Fruit fly (Drosophila melanogaster): Measurements from ENCODE around the gene MSAmiP.

The MSAmiP gene

DNA sequence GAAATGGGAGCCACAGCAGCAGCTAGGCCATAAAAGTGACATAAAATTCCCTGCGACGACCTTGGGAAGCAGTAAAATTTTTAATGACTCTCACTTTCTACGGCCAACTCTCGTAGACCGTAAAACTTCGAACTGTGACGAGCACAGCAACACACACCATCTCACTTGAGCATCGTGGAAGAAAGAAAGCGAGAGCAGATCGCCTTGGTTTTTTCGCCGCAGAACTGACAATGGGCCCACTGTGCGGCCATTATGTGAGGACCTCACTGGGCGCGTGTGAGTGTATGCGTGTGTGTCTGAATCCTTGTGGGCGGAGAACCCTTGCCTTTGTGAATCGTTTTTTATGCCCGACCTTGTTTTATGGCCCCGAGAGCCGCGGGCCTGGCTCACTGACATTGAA is 17.7 kb downstream of the MSAmiP start:
- TF ChIP-seq CG8478 (optimal IDR thresholded peaks at IDR 0.05) (no peak), usp (GFP tag; optimal IDR thresholded peaks at IDR 0.05) (no peak), pan (optimal IDR thresholded peaks at IDR 0.05) (no peak), EcR (GFP tag; optimal IDR thresholded peaks at IDR 0.05) (no peak), psq (optimal IDR thresholded peaks at IDR 0.05) (no peak), Dll (optimal IDR thresholded peaks at IDR 0.05) (no peak)

DNA sequence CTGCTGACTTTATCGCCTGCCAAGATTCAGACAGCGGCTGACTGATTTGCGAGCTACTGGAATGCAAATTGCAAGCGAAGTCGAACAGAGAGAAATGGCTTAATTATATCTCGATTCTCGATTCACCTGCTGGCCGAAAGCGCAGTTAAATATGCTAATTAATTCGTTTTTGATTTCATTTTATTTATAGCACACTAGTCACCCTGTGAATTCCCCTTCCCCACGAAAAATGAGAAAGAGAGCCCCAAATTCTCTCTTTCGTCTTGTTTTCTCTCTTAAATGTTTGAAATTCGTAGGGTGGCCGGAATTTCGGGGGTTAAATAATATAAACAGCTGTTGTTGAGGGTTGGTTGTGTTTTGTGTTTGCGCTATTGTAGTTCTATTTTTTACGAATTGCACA is 19.4 kb downstream of the MSAmiP start:
- TF ChIP-seq EcR (GFP tag; optimal IDR thresholded peaks at IDR 0.05) = no peak
- TF ChIP-seq CG8478 (optimal IDR thresholded peaks at IDR 0.05) = no peak
- no peak for TF ChIP-seq usp (GFP tag; optimal IDR thresholded peaks at IDR 0.05)
- TF ChIP-seq Dll (optimal IDR thresholded peaks at IDR 0.05) = no peak
- no peak for TF ChIP-seq pan (optimal IDR thresholded peaks at IDR 0.05)
- TF ChIP-seq psq (optimal IDR thresholded peaks at IDR 0.05) = no peak

DNA sequence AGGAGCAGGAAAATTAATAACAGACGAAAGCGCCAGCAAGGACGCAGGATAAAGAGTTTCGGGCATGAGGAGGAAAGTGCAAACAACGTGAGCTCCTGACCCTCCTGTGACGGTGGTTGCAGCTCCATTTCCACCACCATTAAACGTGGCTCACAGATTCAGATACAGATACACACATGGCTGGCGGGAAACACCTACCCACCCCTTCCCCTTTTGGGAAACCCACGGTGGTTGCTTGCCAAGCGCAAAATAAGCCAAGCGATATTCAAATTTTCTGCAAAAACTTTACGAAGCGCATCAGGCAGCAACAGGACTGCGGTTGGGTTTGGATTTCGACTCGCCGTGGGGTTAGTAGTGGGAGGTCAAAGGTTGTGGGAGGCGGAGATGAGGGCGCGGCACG is 20.6 kb downstream of the MSAmiP start:
- TF ChIP-seq pan (optimal IDR thresholded peaks at IDR 0.05) = no peak
- TF ChIP-seq Dll (optimal IDR thresholded peaks at IDR 0.05) = no peak
- TF ChIP-seq psq (optimal IDR thresholded peaks at IDR 0.05) = no peak
- TF ChIP-seq CG8478 (optimal IDR thresholded peaks at IDR 0.05) = no peak
- TF ChIP-seq usp (GFP tag; optimal IDR thresholded peaks at IDR 0.05) = no peak
- no peak for TF ChIP-seq EcR (GFP tag; optimal IDR thresholded peaks at IDR 0.05)

DNA sequence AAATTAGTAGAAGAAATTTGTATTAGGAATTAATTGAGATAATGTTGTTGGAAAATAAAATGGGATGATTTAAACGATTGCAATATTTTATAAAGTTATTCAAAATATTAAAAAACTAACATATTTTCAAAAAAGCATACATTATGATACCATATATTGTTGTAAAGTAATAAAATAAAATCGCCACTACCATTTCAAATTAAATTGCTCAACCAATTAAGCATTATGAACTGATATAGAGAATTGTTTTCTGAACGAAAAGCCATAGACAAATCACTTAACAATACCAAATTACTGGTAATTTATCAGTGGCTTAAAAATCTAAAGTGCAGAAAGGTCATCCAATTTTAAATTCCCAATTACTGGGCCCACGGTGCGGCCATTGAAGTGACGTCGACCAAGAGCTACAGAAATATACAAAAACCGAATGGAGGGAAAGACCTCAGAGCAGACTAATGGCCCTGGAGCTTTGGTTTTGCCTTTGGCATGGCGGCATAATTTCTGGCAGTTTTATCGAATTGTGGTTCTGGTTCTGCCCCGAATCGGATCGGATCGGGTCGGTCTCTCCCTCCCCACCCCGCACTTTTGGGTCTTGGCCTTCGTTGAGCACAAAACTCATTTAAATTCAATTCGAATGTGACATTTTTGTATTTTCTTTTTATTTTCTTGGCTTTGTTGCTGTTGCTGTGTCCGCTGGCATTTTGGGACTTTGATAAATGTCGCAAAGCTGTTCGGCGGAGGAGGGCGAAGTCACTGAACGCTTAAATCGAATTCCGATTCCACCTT is 22.9 kb downstream of the MSAmiP start:
- TF ChIP-seq usp (GFP tag; optimal IDR thresholded peaks at IDR 0.05) (no peak), pan (optimal IDR thresholded peaks at IDR 0.05) (no peak), Dll (optimal IDR thresholded peaks at IDR 0.05) (no peak), CG8478 (optimal IDR thresholded peaks at IDR 0.05) (no peak), psq (optimal IDR thresholded peaks at IDR 0.05) (no peak), EcR (GFP tag; optimal IDR thresholded peaks at IDR 0.05) (no peak)

DNA sequence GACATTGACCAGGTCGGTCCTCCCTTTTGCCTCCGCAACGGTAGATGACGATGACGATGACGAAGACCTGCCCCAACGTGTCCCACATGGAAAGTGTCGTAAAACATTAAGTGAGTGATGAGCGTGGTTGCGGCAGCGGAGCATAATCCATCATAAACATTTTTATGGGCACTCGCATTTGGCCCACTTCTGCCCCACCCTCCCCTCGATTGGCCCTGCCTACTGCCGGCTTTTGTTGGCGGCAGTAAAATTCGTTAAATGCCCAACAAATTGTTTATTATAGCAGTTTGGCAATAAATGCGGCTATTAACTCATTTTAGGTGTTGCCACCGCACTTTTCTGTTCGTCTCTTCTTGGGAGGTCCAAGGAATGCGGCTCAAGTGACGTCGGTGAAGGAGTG is 24.8 kb downstream of the MSAmiP start:
- TF ChIP-seq usp (GFP tag; optimal IDR thresholded peaks at IDR 0.05) (no peak), psq (optimal IDR thresholded peaks at IDR 0.05) (no peak), pan (optimal IDR thresholded peaks at IDR 0.05) (no peak), Dll (optimal IDR thresholded peaks at IDR 0.05) (no peak), CG8478 (optimal IDR thresholded peaks at IDR 0.05) (no peak), EcR (GFP tag; optimal IDR thresholded peaks at IDR 0.05) (no peak)

DNA sequence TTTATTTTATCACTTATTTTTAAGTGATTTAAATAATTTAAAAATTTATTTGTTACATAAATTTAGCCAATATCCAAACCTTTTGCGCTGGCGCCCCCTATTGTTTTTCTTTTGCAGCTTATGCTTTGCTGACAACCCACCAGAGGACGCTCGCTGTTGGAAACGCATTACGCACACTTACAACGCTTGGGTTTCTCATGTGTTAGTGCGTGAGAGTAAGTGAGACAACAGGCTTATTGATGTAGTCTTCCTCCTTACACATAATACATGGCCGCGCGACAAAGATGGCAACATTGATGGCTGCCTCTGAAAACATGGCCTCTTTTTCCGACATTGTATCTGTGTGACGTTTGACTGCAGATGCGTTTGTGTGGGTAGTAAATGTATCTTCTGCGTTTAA is 26.8 kb downstream of the MSAmiP start:
- TF ChIP-seq EcR (GFP tag; optimal IDR thresholded peaks at IDR 0.05) = no peak
- no peak for TF ChIP-seq usp (GFP tag; optimal IDR thresholded peaks at IDR 0.05)
- TF ChIP-seq CG8478 (optimal IDR thresholded peaks at IDR 0.05) = peak; percentile 77

DNA sequence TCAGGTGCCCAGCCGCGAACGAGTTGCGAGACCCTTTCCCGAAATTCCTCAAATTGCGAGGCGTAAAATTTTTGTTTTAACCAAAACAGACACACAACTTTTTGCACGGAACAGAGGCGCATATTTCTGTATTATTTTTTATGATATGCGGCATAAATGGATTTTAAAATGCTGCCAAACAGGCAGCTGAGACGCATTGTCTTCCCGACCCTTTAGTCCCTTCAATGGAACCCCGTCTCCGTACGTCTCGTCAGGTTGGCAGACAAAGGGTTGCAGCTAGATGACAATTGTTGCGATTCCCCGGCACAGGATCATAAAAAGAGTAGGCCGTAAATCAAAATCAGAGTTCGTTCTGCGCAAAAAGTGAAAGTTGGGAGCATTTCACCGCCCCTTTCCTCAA is 31.1 kb downstream of the MSAmiP start:
- TF ChIP-seq EcR (GFP tag; optimal IDR thresholded peaks at IDR 0.05) = no peak
- TF ChIP-seq Dll (optimal IDR thresholded peaks at IDR 0.05) = no peak
- no peak for TF ChIP-seq usp (GFP tag; optimal IDR thresholded peaks at IDR 0.05)
- no peak for TF ChIP-seq CG8478 (optimal IDR thresholded peaks at IDR 0.05)
- no peak for TF ChIP-seq psq (optimal IDR thresholded peaks at IDR 0.05)
- TF ChIP-seq pan (optimal IDR thresholded peaks at IDR 0.05) = no peak

DNA sequence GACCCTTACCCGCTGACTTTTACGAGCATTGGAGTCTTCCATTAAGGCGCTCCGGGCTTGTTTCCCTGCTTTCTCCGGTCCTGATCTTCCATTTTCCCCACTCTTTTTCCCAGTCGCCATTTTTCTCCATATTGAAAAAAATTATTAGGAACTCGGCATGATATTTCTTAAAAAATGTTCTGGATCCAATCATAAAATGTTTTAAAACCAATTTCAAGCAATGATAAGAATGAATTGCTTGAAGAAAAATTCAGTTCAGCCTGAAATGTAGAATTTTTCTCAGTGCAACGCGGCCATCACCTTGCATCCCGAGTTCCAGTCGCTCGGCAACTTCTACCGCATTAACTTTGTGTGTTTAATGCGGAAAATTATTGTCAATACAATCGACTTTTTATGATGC is 34.9 kb downstream of the MSAmiP start:
- TF ChIP-seq Dll (optimal IDR thresholded peaks at IDR 0.05) = no peak
- TF ChIP-seq EcR (GFP tag; optimal IDR thresholded peaks at IDR 0.05) = no peak
- no peak for TF ChIP-seq usp (GFP tag; optimal IDR thresholded peaks at IDR 0.05)

DNA sequence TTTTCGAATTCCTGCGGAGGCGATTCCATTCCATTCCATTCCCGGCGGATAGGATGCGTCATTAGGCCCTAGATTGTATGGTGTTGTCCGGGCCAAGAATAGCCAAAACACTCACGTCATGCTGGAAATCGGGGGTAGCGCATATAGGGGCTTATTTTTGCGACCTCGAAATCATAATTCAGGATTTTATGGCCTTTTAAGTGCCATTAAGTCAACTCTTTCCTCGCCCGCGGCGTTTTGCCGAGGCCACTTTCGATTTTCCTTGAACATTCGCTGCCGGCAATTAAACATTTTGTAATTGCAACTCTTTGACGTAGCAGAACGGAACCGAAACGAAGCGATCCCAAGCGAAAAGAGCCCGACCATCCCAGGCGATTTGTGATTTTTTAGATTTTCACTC is 36.4 kb downstream of the MSAmiP start:
- no peak for TF ChIP-seq usp (GFP tag; optimal IDR thresholded peaks at IDR 0.05)
- no peak for TF ChIP-seq Dll (optimal IDR thresholded peaks at IDR 0.05)
- no peak for TF ChIP-seq pan (optimal IDR thresholded peaks at IDR 0.05)
- TF ChIP-seq psq (optimal IDR thresholded peaks at IDR 0.05) = no peak
- TF ChIP-seq CG8478 (optimal IDR thresholded peaks at IDR 0.05) = no peak
- TF ChIP-seq EcR (GFP tag; optimal IDR thresholded peaks at IDR 0.05) = no peak

DNA sequence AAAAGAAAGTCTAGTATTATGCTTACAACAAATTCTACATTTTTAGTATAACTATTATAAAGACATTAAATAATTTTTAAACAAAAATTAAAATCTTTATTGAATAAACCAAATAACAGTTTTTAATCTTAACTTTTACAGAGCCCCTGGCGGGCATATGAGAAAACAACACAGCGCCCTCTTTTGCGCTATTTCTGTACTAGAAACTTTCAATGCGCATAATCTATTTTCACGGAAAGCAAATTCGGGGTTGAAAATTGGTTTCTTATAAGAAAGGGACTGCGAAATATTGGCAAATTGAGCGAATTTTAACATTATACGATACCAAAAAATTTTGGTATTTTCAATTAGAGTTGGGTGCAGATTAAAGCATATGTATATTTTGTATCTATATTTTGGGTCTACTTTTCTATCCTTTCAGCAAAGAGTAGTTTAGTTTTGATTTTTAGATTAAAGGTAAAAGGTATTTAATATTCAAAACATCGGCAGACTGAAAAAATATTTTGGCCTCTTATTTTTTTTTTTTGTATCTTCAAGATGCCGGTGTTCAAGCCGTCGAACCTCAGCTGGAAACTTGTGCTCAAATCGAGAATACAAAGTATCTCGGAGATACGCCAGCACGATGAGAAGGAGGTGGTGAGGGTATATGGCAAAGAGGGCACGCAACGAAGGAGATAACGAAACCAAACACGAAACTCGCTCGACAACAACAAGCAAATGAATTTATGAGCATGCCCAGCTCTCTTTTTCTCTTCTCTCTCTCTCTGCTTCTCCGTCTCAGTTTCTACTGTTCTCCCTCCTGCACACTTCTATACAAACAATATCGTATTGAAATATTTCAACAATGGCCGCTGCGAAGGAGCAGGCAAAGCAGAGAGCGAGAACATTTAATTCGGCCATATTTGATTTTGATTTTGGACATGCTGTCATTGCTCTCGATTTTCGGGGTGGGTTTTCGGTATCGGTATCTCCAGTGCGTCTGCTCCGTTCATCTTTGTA is 38.8 kb downstream of the MSAmiP start:
- no peak for TF ChIP-seq Dll (optimal IDR thresholded peaks at IDR 0.05)
- TF ChIP-seq CG8478 (optimal IDR thresholded peaks at IDR 0.05) = no peak
- no peak for TF ChIP-seq EcR (GFP tag; optimal IDR thresholded peaks at IDR 0.05)
- no peak for TF ChIP-seq psq (optimal IDR thresholded peaks at IDR 0.05)
- TF ChIP-seq pan (optimal IDR thresholded peaks at IDR 0.05) = no peak
- no peak for TF ChIP-seq usp (GFP tag; optimal IDR thresholded peaks at IDR 0.05)

DNA sequence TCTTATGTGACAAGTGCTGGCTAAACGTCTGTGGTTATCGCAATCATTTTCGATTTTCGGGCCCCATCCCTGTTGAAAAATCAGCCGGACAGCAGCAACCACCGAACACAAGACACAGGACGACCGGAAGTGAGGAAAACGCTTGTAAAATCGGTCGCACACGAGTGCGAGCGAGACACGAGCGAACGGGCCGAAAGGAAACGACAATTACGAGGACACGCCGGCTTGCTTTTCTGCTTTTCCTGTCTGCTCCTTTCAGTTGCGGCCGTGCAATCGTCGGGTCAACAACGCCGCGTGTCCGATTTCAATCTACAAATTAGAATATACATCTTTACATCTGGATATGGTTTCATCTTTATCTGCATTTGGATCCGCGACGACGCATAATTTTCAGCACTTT is 40.2 kb downstream of the MSAmiP start:
- TF ChIP-seq CG8478 (optimal IDR thresholded peaks at IDR 0.05) (no peak), pan (optimal IDR thresholded peaks at IDR 0.05) (no peak), Dll (optimal IDR thresholded peaks at IDR 0.05) (no peak), EcR (GFP tag; optimal IDR thresholded peaks at IDR 0.05) (no peak), usp (GFP tag; optimal IDR thresholded peaks at IDR 0.05) (no peak), psq (optimal IDR thresholded peaks at IDR 0.05) (no peak)

DNA sequence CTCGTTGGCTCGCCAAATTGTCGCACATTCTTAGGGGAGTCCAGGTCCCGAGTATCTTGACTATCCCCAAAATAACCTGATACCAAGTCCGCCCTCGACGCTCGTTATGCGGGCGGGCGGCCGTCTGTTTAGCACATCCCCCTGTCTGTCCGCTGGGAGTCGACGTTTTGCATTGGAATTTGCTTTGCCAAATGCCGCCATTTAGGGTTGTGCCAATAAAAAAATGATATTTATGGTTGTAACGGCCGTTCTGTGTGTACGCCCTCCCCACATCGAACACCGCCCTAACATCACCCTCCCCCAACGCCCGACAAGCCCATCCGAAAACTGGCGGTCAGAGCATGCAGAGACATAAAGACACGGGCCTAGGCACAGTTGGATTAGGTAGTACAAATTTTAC is 41.6 kb downstream of the MSAmiP start:
- no peak for TF ChIP-seq Dll (optimal IDR thresholded peaks at IDR 0.05)
